Worm (Caenorhabditis elegans) whole organism, early embryonic: ENCODE data around the gene F26G1.9.

Experiments used
- B0310.2 ChIP-seq: sonication (generic microtip); optimal IDR thresholded peaks from 2 replicates; lab custom pipeline; 2016; ENCODE audit warnings: mild to moderate bottlenecking, missing genetic modification characterization, missing compliant biosample characterization
- F13C5.2 ChIP-seq: sonication (generic microtip); optimal IDR thresholded peaks from 2 replicates; lab custom pipeline; 2017; ENCODE audit warnings: mild to moderate bottlenecking, missing genetic modification characterization, inconsistent platforms, missing compliant biosample characterization
- aly-1 ChIP-seq: sonication (generic microtip); optimal IDR thresholded peaks from 2 replicates; lab custom pipeline; 2016; ENCODE audit warnings: missing genetic modification characterization, missing compliant biosample characterization
- ama-1 ChIP-seq: fragments of 150-350 bp; optimal IDR thresholded peaks from 2 replicates; lab custom pipeline; 2014
- ceh-13 ChIP-seq: fragments of 200-800 bp; sonication (Bioruptor generic); optimal IDR thresholded peaks from 2 replicates; lab custom pipeline; 2018; ENCODE audit warnings: mild to moderate bottlenecking, missing genetic modification characterization, missing compliant biosample characterization
- ceh-36 ChIP-seq: sonication (generic microtip); optimal IDR thresholded peaks from 2 replicates; lab custom pipeline; 2016; ENCODE audit warnings: missing genetic modification characterization, inconsistent platforms, missing compliant biosample characterization
- ets-7 ChIP-seq: sonication (generic microtip); optimal IDR thresholded peaks from 2 replicates; lab custom pipeline; 2016; ENCODE audit warnings: missing genotype, missing genetic modification characterization, missing compliant biosample characterization
- flt-1 ChIP-seq: fragments of 200-800 bp; sonication (Bioruptor generic); IDR thresholded peaks from 2 replicates; pipeline ENCODE4 v1.3.6; 2022; ENCODE audit warnings: missing genetic modification characterization, missing compliant biosample characterization
- hmbx-1 ChIP-seq: sonication (generic microtip); optimal IDR thresholded peaks from 2 replicates; lab custom pipeline; 2016; ENCODE audit warnings: mild to moderate bottlenecking, missing genetic modification characterization, missing compliant biosample characterization
- hmg-4 ChIP-seq: fragments of 200-800 bp; sonication (Bioruptor generic); optimal IDR thresholded peaks from 2 replicates; lab custom pipeline; 2018; ENCODE audit warnings: mild to moderate bottlenecking, missing genetic modification characterization, missing compliant biosample characterization
- hnd-1 ChIP-seq: sonication (generic microtip); optimal IDR thresholded peaks from 2 replicates; lab custom pipeline; 2016; ENCODE audit warnings: missing genetic modification characterization, missing compliant biosample characterization
- pes-1 ChIP-seq: fragments of 200-800 bp; sonication (Bioruptor generic); IDR thresholded peaks from 2 replicates; pipeline ENCODE4 v1.3.6; 2022; ENCODE audit warnings: missing genetic modification reagents, missing genetic modification characterization, missing compliant biosample characterization
- scrt-1 ChIP-seq: fragments of 200-800 bp; sonication (Bioruptor generic); IDR thresholded peaks from 2 replicates; pipeline ENCODE4 v1.3.6; 2022; ENCODE audit warnings: missing genetic modification characterization, missing compliant biosample characterization
- sea-1 ChIP-seq: fragments of 200-800 bp; sonication (Bioruptor generic); conservative IDR thresholded peaks from 2 replicates; pipeline ENCODE4 v1.3.6; 2022; ENCODE audit warnings: missing genetic modification characterization, missing compliant biosample characterization
- tbx-11 ChIP-seq: fragments of 200-800 bp; sonication (Bioruptor generic); IDR thresholded peaks from 2 replicates; pipeline ENCODE4 v1.3.6; 2022; ENCODE audit warnings: missing genetic modification characterization, missing compliant biosample characterization
- tbx-37 ChIP-seq: fragments of 200-800 bp; sonication (Bioruptor generic); conservative IDR thresholded peaks from 2 replicates; pipeline ENCODE4 v1.3.6; 2022; ENCODE audit warnings: missing genetic modification reagents, missing genetic modification characterization, missing compliant biosample characterization
- tra-4 ChIP-seq: sonication (generic microtip); optimal IDR thresholded peaks from 2 replicates; lab custom pipeline; 2017; ENCODE audit warnings: missing genetic modification characterization, missing compliant biosample characterization

Gene F26G1.9

DNA sequence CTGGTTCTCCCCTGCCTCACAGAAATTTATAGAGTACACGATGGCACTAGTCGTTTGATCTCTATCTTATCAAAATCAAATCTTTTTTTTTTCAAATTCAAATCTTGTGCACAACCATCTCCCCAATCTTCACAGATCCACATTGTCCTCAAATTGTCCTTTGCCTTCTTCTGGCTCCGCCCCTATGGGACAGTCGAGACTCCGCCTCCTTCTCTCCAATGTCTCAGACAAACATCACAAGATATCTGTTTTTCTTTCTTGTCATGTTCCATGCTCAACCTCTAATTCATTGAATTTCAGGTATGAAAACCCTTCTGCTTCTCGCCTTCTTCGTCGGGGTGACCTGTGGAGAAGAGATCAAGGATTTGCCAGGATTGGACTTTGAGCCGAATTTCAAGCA lies 36.4 kb downstream of the F26G1.9 start, which contains the start of gene ctsa-1.1:
Gene ctsa-1.1 (plus strand): TSS at position 301 of the 400 bp plus-strand sequence.
- TF ChIP-seq tra-4 (tag; lab: Kevin White, UChicago): no peak
- no peak for TF ChIP-seq pes-1
- no peak for TF ChIP-seq scrt-1 (GFP tag; lab: Robert Waterston, UW)
- no peak for TF ChIP-seq tbx-11
- TF ChIP-seq hnd-1 (tag; lab: Kevin White, UChicago): no peak
- TF ChIP-seq hmg-4: no peak
- no peak for TF ChIP-seq ets-7 (tag; lab: Kevin White, UChicago)
- TF ChIP-seq hmbx-1 (tag; lab: Kevin White, UChicago): no peak
- TF ChIP-seq aly-1: no peak
- TF ChIP-seq tbx-37 (GFP tag; lab: Robert Waterston, UW): no peak
- TF ChIP-seq flt-1 (GFP tag; lab: Robert Waterston, UW): no peak
- TF ChIP-seq F13C5.2 (tag; lab: Kevin White, UChicago): no peak
- TF ChIP-seq B0310.2 (tag; lab: Kevin White, UChicago): no peak
- no peak for TF ChIP-seq ama-1 (lab: Kevin White, UChicago)
- TF ChIP-seq sea-1: no peak
- TF ChIP-seq ceh-36 (tag; lab: Kevin White, UChicago): no peak
- TF ChIP-seq ceh-13 (GFP tag; lab: Kevin White, UChicago): no peak

DNA sequence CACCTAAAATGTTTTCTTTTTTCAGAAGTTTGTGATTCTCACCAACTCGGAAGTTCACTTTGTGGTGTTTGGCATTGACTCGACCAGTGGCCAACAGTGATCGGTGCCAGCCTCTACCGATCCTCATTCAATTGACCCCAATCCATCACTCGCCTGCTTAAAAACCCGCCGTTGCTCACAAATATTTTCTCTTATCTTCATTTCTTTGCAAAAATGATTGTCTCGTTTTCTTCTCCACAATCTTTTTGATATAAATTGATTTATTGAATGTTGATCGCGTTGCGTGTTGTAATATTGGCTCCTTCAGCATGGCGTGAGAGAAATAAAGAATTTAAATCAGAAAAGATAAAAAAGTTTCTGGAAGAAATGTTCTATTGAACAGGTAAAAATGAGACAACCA lies 37.2 kb downstream of the F26G1.9 start:
- no peak for TF ChIP-seq aly-1
- no peak for TF ChIP-seq sea-1
- TF ChIP-seq scrt-1 (GFP tag; lab: Robert Waterston, UW): no peak
- TF ChIP-seq tbx-37 (GFP tag; lab: Robert Waterston, UW): no peak
- TF ChIP-seq ceh-13 (GFP tag; lab: Kevin White, UChicago): no peak
- TF ChIP-seq hmbx-1 (tag; lab: Kevin White, UChicago): no peak
- no peak for TF ChIP-seq flt-1 (GFP tag; lab: Robert Waterston, UW)
- no peak for TF ChIP-seq ama-1 (lab: Kevin White, UChicago)
- TF ChIP-seq hmg-4: no peak
- TF ChIP-seq F13C5.2 (tag; lab: Kevin White, UChicago): no peak
- TF ChIP-seq tra-4 (tag; lab: Kevin White, UChicago): no peak
- no peak for TF ChIP-seq ceh-36 (tag; lab: Kevin White, UChicago)
- TF ChIP-seq B0310.2 (tag; lab: Kevin White, UChicago): no peak
- no peak for TF ChIP-seq pes-1
- TF ChIP-seq tbx-11: no peak
- TF ChIP-seq hnd-1 (tag; lab: Kevin White, UChicago): no peak
- no peak for TF ChIP-seq ets-7 (tag; lab: Kevin White, UChicago)

DNA sequence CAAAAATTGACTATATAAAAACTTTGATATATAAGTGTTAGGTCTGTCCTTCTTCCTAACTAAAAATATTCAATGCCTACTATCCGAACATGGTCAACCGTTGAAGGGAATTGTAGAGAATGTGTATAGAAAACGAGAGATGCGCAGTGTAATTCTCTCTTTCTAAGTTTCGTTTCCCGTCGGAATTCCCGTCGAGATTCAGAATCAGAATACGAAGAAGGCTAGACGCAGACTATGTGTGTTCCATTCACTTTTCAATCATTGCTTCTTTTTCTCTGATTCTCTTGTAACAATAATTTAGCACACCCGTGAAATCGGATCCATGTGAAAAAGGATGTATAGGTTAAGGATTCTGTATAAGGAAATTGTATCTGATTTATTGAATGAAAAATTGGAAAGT lies 39.3 kb downstream of the F26G1.9 start:
- TF ChIP-seq ceh-13 (GFP tag; lab: Kevin White, UChicago) (no peak), hnd-1 (tag; lab: Kevin White, UChicago) (no peak), pes-1 (no peak), aly-1 (no peak)

DNA sequence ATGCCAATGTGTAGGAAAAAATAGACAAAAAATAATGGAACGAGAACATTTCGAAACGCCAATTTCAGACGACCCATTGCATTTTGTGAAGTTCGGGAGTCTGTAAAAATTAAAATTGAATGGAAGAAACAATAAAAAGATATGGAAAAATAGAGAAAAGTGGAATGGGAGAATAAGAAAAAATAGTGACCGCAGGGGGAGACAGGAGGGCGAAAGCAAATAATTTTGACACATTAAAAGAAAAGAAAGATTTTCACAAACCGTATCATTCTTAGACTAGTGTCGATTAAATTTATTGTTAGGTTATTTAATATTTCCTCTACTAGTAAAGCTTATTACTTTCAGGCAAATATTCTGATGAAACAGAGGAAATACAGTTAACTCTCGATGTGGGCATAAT lies 39.9 kb downstream of the F26G1.9 start, which contains the start of gene F41C3.11:
Gene F41C3.11 (minus strand): TSS at position 101 of the 400 bp plus-strand sequence.
- no peak for TF ChIP-seq hmbx-1 (tag; lab: Kevin White, UChicago)
- no peak for TF ChIP-seq ceh-36 (tag; lab: Kevin White, UChicago)
- no peak for TF ChIP-seq B0310.2 (tag; lab: Kevin White, UChicago)
- TF ChIP-seq F13C5.2 (tag; lab: Kevin White, UChicago): no peak
- TF ChIP-seq ama-1 (lab: Kevin White, UChicago): no peak
- no peak for TF ChIP-seq tra-4 (tag; lab: Kevin White, UChicago)
- no peak for TF ChIP-seq tbx-11
- no peak for TF ChIP-seq ets-7 (tag; lab: Kevin White, UChicago)
- TF ChIP-seq scrt-1 (GFP tag; lab: Robert Waterston, UW): no peak
- TF ChIP-seq ceh-13 (GFP tag; lab: Kevin White, UChicago): no peak
- TF ChIP-seq aly-1: no peak
- TF ChIP-seq pes-1: no peak
- no peak for TF ChIP-seq flt-1 (GFP tag; lab: Robert Waterston, UW)
- no peak for TF ChIP-seq hmg-4
- no peak for TF ChIP-seq tbx-37 (GFP tag; lab: Robert Waterston, UW)
- no peak for TF ChIP-seq hnd-1 (tag; lab: Kevin White, UChicago)
- no peak for TF ChIP-seq sea-1

DNA sequence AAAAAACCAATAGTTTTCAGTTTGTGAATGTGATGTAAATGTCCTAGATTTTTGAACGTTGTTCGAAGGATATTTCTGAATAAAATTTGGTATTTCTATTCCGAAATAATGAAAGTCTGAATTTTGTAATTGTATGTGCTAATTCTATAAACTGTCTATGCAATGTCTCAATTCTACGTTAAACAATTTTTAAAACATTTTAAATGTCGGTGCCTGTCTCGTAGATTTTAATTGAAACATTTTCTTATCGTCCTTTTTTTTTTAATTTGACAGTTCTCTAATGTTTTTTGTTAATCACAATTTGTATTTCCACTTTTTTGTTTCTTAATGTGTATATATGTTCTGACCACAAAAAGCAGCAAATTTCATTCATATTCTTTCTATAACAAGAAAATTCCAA lies 44.1 kb downstream of the F26G1.9 start, which contains the start of gene F41C3.7:
Gene F41C3.7 (plus strand): TSS at position 301 of the 400 bp plus-strand sequence.
- TF ChIP-seq tra-4 (tag; lab: Kevin White, UChicago): no peak
- no peak for TF ChIP-seq B0310.2 (tag; lab: Kevin White, UChicago)
- no peak for TF ChIP-seq flt-1 (GFP tag; lab: Robert Waterston, UW)
- TF ChIP-seq ceh-36 (tag; lab: Kevin White, UChicago): no peak

DNA sequence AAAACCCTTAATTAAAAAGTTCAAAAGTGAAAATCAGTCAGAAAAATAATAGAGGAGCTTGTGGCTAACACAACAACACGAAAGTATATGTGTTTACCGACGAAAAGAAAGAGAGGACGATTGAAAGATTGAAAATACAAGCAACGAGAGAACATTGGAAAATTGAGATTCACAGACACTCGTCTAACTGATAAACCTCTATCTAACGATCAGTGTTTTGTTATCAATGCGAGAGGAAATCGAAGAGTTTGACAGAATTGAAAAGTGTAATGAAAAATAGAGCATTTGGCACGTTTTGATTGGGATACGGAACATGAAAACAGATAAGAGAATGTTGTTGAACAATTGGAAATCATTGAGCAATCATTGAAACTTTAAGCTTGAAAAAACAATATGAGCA lies 45.1 kb downstream of the F26G1.9 start:
- no peak for TF ChIP-seq ceh-13 (GFP tag; lab: Kevin White, UChicago)

DNA sequence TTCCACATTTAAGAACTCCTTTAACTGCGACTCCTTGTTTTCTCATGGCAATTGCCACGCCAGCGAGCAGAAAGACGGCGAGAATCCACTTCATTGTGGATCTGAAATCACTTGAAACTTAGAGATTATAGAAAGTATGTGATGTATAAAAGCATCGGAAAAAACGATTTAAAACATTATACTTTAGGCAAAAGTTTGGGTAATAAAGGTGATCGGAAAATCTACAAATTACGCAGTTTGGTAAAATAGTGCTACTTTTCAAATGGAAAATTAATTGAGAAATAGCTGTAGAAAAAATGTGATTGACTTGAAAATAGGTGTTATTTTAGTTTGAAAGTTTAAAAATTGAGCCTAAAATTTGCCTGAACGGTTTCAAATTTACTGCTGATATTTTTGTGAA lies 46.0 kb downstream of the F26G1.9 start, which contains the start of gene ttr-41:
Gene ttr-41 (minus strand): TSS at position 101 of the 400 bp plus-strand sequence.
- TF ChIP-seq sea-1: no peak
- TF ChIP-seq ets-7 (tag; lab: Kevin White, UChicago): no peak
- no peak for TF ChIP-seq ama-1 (lab: Kevin White, UChicago)
- no peak for TF ChIP-seq ceh-36 (tag; lab: Kevin White, UChicago)
- no peak for TF ChIP-seq tra-4 (tag; lab: Kevin White, UChicago)
- TF ChIP-seq hmbx-1 (tag; lab: Kevin White, UChicago): no peak
- TF ChIP-seq aly-1: no peak
- TF ChIP-seq ceh-13 (GFP tag; lab: Kevin White, UChicago): no peak
- no peak for TF ChIP-seq pes-1
- TF ChIP-seq scrt-1 (GFP tag; lab: Robert Waterston, UW): no peak
- no peak for TF ChIP-seq hnd-1 (tag; lab: Kevin White, UChicago)
- no peak for TF ChIP-seq hmg-4
